Fruit fly (Drosophila melanogaster): Measurements from ENCODE around the gene CG31674.

CG31674 gene

DNA sequence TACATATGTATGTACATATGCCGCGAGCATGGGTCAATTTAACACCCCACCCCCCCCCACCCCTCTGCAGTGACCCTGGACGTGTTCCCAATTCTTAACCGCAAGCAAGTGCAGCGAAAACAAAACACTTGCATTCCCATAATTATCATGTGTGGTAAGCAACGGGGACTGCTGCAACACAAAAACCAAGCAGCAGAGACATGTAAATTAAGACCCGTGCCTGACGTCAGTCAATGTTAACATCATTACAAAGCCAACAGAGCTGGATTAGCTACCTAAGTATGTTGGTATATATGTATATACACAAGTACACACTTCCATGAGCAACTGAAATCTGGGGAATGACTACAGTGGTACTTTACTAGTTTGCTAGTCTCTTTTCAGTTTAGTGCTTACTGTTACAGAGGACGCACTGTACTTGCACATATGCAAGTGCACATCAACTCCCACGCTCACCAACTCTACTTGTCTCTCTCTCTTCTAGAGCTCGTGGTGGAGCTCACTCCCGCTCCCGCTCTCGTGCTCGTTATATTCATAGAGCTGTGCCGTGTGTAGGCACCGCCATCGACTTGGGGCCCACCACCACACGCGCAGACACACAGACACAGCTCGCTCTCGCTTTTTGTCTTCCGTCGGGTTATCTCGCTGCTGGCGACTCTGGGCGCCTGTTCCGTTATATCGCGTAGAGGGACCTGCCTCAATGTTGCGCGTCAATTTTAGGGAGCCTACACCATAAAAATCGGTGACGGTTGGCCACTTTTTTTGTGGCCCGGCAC lies 9.6 kb upstream of the CG31674 start (continued):
- TF ChIP-seq emc (GFP tag; optimal IDR thresholded peaks at IDR 0.05), result no peak
- TF ChIP-seq CG8765 (GFP tag; IDR thresholded peaks at IDR 0.05), result no peak
- no peak for TF ChIP-seq Hr51 (GFP tag; optimal IDR thresholded peaks at IDR 0.05)
- no peak for TF ChIP-seq cad (GFP tag; optimal IDR thresholded peaks at IDR 0.05)
- TF ChIP-seq chm (GFP tag; IDR thresholded peaks at IDR 0.05), result no peak; the same call in 1 of the 2 replicates
- no peak for TF ChIP-seq oc (tag; optimal IDR thresholded peaks at IDR 0.05)
- TF ChIP-seq CG8089 (GFP tag; optimal IDR thresholded peaks at IDR 0.05), result no peak
- TF ChIP-seq Myb (GFP tag; optimal IDR thresholded peaks at IDR 0.05), result no peak
- no peak for TF ChIP-seq fd3F (GFP tag; optimal IDR thresholded peaks at IDR 0.05)
- TF ChIP-seq CG7987 (GFP tag; optimal IDR thresholded peaks at IDR 0.05), result no peak
- TF ChIP-seq Fer3 (tag; optimal IDR thresholded peaks at IDR 0.05), result peak; percentile 8
- no peak for TF ChIP-seq Lim3 (GFP tag; IDR thresholded peaks at IDR 0.05)
- TF ChIP-seq Hr78 (GFP tag; optimal IDR thresholded peaks at IDR 0.05), result no peak
- no peak for TF ChIP-seq CG17612 (GFP tag; IDR thresholded peaks at IDR 0.05)
- TF ChIP-seq NC2α (GFP tag; optimal IDR thresholded peaks at IDR 0.05), result no peak
- TF ChIP-seq CG2875 (GFP tag; optimal IDR thresholded peaks at IDR 0.05), result no peak
- TF ChIP-seq wek (GFP tag; optimal IDR thresholded peaks at IDR 0.05), result no peak
- TF ChIP-seq Xrp1 (GFP tag; IDR thresholded peaks at IDR 0.05), result peak; percentile 47; the same call in 1 of the 2 replicates
- no peak for TF ChIP-seq CG7745 (tag; optimal IDR thresholded peaks at IDR 0.05)
- TF ChIP-seq HmgD (GFP tag; optimal IDR thresholded peaks at IDR 0.05), result no peak
- no peak for TF ChIP-seq sens-2 (GFP tag; IDR thresholded peaks at IDR 0.05)
- TF ChIP-seq Oli (tag; optimal IDR thresholded peaks at IDR 0.05), result no peak
- no peak for TF ChIP-seq NfI (GFP tag; optimal IDR thresholded peaks at IDR 0.05)
- TF ChIP-seq CG43689 (GFP tag; IDR thresholded peaks at IDR 0.05), result no peak
- peak; percentile 67; the same call in 2 of the 3 replicates for TF ChIP-seq CG11695 (GFP tag; IDR thresholded peaks at IDR 0.05)
- TF ChIP-seq fru (optimal IDR thresholded peaks at IDR 0.05), result no peak
- TF ChIP-seq CG8944 (GFP tag; optimal IDR thresholded peaks at IDR 0.05), result no peak
- no peak for TF ChIP-seq CG6254 (GFP tag; optimal IDR thresholded peaks at IDR 0.05)
- no peak for TF ChIP-seq CG16813 (GFP tag; IDR thresholded peaks at IDR 0.05; ENCODE audit: partially characterized antibody)
- peak; percentile 23 for TF ChIP-seq HLHmδ (GFP tag; optimal IDR thresholded peaks at IDR 0.05)
- no peak for TF ChIP-seq Hmx (GFP tag; optimal IDR thresholded peaks at IDR 0.05)
- TF ChIP-seq CG3065 (GFP tag; optimal IDR thresholded peaks at IDR 0.05), result no peak
- 0 out of 2 replicates have a peak, but pooled peaks have one; percentile 50 for TF ChIP-seq ato (GFP tag; IDR thresholded peaks at IDR 0.05; ENCODE audit: partially characterized antibody)
- no peak for TF ChIP-seq Bdp1 (GFP tag; optimal IDR thresholded peaks at IDR 0.05)
- TF ChIP-seq Awh (GFP tag; IDR thresholded peaks at IDR 0.05), result no peak
- peak; percentile 5 for TF ChIP-seq cwo (GFP tag; optimal IDR thresholded peaks at IDR 0.05)
- TF ChIP-seq CG10274 (GFP tag; optimal IDR thresholded peaks at IDR 0.05), result no peak
- TF ChIP-seq CG14965 (GFP tag; optimal IDR thresholded peaks at IDR 0.05; ENCODE audit: borderline replicate concordance), result no peak
- TF ChIP-seq CG31224 (GFP tag; IDR thresholded peaks at IDR 0.05), result peak; percentile 100
- TF ChIP-seq CG11093 (GFP tag; IDR thresholded peaks at IDR 0.05), result no peak
- no peak for TF ChIP-seq CG9797 (GFP tag; optimal IDR thresholded peaks at IDR 0.05)
- TF ChIP-seq CG17829 (tag; optimal IDR thresholded peaks at IDR 0.05), result no peak
- no peak for TF ChIP-seq crc (GFP tag; optimal IDR thresholded peaks at IDR 0.05)
- TF ChIP-seq CG10654 (GFP tag; optimal IDR thresholded peaks at IDR 0.05), result no peak
- no peak for TF ChIP-seq luna (GFP tag; optimal IDR thresholded peaks at IDR 0.05)
- no peak for TF ChIP-seq CrebB (tag; optimal IDR thresholded peaks at IDR 0.05)
- peak; percentile 94 for TF ChIP-seq CG12769 (tag; optimal IDR thresholded peaks at IDR 0.05)
- TF ChIP-seq CG8290 (GFP tag; optimal IDR thresholded peaks at IDR 0.05), result no peak
- peak in 1 of 2 experiments; percentile 19 for TF ChIP-seq CG8290 (tag; optimal IDR thresholded peaks at IDR 0.05)
- peak; percentile 58 for TF ChIP-seq sqz (GFP tag; optimal IDR thresholded peaks at IDR 0.05)

Measured in whole organism, embryonic.